Fruit fly (Drosophila melanogaster) whole organism: Measurements from ENCODE around the gene Axs.

Experiments used
- CG8478 ChIP-seq: fragments of >200 bp; optimal IDR thresholded peaks from 2 replicates; lab custom pipeline; 2018; ENCODE audit warnings: inconsistent platforms
- Dll ChIP-seq: fragments of >200 bp; optimal IDR thresholded peaks from 2 replicates; lab custom pipeline; 2017
- EcR ChIP-seq, 2 experiments: fragments of >200 bp; optimal IDR thresholded peaks; 2 replicates each; lab custom pipeline; 2017; ENCODE audit warnings: missing biosample characterization in 2 of 2, missing genetic modification characterization in 2 of 2, missing genetic modification reagents in 2 of 2
- pan ChIP-seq: fragments of >200 bp; optimal IDR thresholded peaks from 2 replicates; lab custom pipeline; 2017
- psq ChIP-seq: fragments of >200 bp; optimal IDR thresholded peaks from 2 replicates; lab custom pipeline; 2017
- usp ChIP-seq: fragments of >200 bp; optimal IDR thresholded peaks from 2 replicates; lab custom pipeline; 2017; ENCODE audit warnings: missing biosample characterization, missing genetic modification characterization, mixed read lengths

The Axs gene

DNA sequence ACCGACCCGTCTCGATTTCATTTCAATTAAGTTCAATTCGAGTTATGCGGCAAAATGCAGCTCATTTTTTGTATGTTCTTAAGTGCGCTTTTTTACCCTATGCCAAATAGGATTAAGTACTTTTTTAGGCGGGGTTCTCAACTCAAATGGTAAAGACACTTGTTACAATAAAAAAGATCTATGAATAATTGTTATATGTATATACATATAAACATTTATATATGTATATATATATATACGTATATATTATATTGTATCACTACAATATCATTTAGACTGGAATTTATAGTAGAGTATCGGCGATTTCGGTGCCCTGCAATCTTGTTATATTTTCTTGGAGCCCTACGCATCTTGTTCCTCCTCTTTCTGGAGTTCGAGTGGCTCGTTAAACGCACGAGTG lies 6.3 kb upstream of the Axs start:
- no peak for TF ChIP-seq Dll (lab: Kevin White, UChicago)

DNA sequence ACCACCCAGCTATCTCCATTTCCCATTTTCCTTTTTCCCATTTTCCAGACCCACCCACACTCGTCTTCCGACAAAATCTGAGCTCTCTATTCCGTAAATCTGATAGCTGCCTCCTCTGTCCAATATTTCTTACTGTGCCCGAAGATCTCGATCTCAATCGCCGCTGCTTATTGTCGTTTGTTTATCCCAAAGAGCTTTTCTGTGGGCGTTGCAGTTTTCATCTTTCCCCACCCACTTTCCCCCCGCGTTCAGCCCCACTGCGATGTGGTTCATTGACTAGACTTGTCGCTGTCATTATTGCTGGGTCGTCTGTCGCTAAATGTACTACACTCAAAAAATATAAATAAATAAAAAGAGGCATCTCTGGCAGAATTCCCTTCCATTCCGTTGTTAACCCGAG lies 5.6 kb upstream of the Axs start:
- no peak for TF ChIP-seq psq (lab: Kevin White, UChicago)
- TF ChIP-seq Dll (lab: Kevin White, UChicago): no peak
- TF ChIP-seq EcR (GFP tag; optimal IDR thresholded peaks at IDR 0.05; lab: Kevin White, UChicago): no peak
- no peak for TF ChIP-seq pan (lab: Kevin White, UChicago)
- TF ChIP-seq usp (GFP tag; lab: Kevin White, UChicago): no peak
- TF ChIP-seq CG8478 (lab: Kevin White, UChicago): no peak

DNA sequence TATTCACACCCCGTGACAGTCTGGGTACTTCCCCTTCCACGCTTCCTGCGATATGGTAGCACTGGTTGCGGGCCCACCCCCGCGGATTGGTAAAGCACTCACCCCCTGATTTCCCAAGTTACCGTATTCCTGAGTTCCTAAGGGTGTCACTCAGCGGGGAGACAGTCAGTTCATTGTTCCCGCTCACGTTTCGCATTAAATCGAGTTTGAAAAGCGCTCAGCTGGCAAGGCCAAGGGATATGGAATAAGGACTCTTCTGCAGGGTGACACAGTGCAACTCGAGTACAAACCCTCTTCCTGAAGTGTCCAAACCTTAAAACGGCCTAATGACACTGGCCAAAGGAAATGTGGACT lies 4.4 kb upstream of the Axs start:
- TF ChIP-seq pan (lab: Kevin White, UChicago): no peak
- no peak for TF ChIP-seq Dll (lab: Kevin White, UChicago)
- no peak for TF ChIP-seq psq (lab: Kevin White, UChicago)
- TF ChIP-seq usp (GFP tag; lab: Kevin White, UChicago): no peak
- TF ChIP-seq EcR (GFP tag; optimal IDR thresholded peaks at IDR 0.05; lab: Kevin White, UChicago): no peak

DNA sequence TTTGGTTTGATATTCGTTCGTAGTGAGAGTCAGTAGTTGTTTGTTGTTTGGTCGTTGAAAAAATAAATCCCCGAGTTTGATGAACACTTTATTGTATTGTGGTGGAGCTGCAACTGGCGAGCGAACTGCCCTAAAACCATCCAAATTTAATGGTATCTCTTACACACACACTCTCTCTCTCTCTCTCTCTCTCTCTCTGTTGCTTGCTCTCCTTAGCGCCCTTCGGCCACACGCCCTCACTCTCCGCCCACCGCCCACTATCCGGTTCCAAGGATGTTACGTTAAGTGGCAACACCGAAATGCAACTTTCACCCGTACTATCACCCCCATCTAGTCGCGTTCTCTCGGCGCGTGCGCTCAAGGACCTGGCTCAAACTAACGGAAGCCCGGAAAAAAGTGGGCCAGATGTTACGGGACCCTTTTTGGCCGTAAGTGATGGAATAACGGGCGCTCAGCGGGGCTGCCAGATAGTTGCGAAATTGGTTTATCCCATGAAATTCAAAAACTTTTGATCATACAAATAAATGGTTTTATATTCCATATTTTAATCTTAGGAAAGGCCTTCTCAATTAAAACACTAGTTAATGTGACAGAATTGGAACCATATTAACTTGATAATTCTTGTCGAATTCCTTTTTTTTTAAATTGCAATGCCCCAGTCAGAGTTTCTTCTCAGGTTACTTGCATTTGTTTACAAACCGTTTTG lies 3.9 kb upstream of the Axs start:
- TF ChIP-seq Dll (lab: Kevin White, UChicago): no peak
- no peak for TF ChIP-seq psq (lab: Kevin White, UChicago)
- TF ChIP-seq pan (lab: Kevin White, UChicago): no peak
- no peak for TF ChIP-seq EcR (GFP tag; optimal IDR thresholded peaks at IDR 0.05; lab: Kevin White, UChicago)
- TF ChIP-seq usp (GFP tag; lab: Kevin White, UChicago): no peak
- TF ChIP-seq CG8478 (lab: Kevin White, UChicago): no peak

DNA sequence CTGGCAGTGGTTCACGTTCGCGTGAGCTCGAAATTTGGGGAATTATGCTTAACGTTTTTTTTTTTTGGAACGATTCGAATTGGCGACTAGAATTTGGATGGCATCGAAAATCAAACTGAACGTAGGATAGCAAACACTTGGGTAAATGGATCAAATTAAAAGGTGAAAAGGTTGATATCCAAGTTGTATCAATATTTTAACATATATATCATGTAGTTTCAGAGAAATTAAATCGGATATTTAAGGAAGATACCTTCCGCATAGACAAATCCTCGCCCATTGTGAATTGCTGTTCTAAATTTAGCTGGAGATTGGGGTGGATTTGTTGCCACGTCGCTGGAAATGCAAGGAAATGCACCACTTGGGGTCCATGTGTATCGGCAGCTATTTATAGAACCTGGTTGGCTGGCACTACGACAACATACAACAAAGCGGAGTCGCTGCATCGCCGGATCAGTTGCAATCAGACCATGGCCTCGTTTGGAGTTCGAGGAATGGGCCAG lies 4.8 kb downstream of the Axs start, which contains the start of the genes CG13010 and sing:
CG13010 (minus strand) TSS at position 101 of the 503 bp plus-strand sequence.
sing (plus strand) TSS at position 453 of the 503 bp plus-strand sequence.
- TF ChIP-seq psq (lab: Kevin White, UChicago) (no peak), pan (lab: Kevin White, UChicago) (no peak)

DNA sequence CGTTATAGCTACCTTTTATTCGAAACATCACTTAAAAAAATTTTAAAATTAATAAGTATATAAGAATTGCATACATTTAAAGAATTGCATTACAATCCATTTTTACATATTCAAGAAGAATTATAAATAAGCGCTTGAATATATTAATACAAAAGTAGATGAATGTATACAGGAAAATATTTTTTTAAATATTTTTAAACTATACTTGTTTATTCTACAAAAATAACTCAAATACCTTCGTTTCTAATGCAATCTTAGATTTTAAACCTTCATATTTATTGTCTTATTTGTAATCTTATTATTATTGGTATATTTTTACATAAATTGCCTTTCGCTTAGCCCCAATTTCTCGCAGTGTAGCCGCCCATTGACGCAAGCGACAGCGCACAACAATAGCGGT lies 6.5 kb downstream of the Axs start:
- TF ChIP-seq pan (lab: Kevin White, UChicago): no peak
- TF ChIP-seq Dll (lab: Kevin White, UChicago): no peak

DNA sequence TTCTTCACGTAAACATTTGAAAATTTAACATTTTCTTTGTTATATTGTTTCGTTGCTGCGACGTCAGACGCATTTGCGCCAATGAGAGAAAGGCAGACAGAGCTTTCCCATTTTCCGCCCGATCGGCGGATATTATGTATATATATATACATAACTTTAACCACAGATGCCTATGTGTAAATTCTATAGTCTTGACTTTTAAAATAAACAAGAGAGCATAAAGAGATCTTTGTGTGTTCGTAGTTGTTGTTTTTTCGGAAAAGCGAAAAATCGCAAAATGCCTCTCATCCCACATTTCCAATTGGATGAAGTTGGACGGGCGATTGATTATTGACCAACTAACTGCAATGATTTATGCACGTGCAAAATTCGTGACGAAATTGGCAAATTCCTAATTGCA lies 7.0 kb downstream of the Axs start, which contains the start of gene CG13012:
CG13012 (minus strand) TSS at position 101 of the 400 bp plus-strand sequence.
- TF ChIP-seq pan (lab: Kevin White, UChicago): no peak
- no peak for TF ChIP-seq EcR (GFP tag; optimal IDR thresholded peaks at IDR 0.05; lab: Kevin White, UChicago)
- no peak for TF ChIP-seq Dll (lab: Kevin White, UChicago)
- no peak for TF ChIP-seq usp (GFP tag; lab: Kevin White, UChicago)
- no peak for TF ChIP-seq psq (lab: Kevin White, UChicago)
- TF ChIP-seq CG8478 (lab: Kevin White, UChicago): no peak

DNA sequence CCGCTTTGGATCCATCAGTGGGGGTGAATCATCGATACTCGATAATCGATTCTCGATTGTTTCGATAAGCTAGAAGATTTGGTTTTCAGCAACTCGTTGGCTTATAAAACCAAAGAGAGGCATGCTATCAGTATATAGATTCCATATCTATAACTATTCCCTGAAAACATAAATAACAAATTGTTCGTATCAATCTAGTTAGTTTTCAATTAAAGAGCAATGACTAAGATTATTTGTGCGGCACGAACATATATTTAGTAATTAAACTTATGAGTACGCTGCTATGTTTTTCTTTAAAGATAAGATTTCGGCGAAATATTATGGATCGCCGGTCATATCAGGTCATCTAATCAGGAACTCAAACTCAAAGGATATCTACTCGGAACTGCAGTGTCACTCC lies 9.2 kb downstream of the Axs start:
- TF ChIP-seq EcR (GFP tag; optimal IDR thresholded peaks at IDR 0.05; lab: Kevin White, UChicago): no peak
- TF ChIP-seq CG8478 (lab: Kevin White, UChicago): no peak
- no peak for TF ChIP-seq usp (GFP tag; lab: Kevin White, UChicago)
- TF ChIP-seq pan (lab: Kevin White, UChicago): no peak
- no peak for TF ChIP-seq Dll (lab: Kevin White, UChicago)
- TF ChIP-seq psq (lab: Kevin White, UChicago): no peak

DNA sequence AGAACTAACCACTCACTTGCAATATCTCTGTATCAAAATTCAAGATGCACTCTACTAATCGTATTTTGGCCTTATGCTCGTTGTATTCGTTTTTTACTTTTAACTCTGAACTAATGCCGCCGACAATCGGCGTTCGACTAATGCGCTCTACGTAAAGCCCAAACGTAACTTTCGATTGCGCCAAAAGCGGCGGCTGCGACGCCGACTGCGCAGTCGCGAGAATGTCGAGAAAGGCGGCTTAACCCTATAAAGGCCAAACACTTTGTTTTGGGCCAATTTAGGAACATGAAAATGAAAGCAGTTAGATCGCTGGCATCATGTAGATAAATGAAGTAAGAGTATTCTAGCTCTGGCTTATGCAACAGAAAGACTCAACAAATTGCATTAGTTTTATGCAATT lies 10.8 kb downstream of the Axs start:
- TF ChIP-seq psq (lab: Kevin White, UChicago): no peak
- no peak for TF ChIP-seq EcR (GFP tag; optimal IDR thresholded peaks at IDR 0.05; lab: Kevin White, UChicago)
- TF ChIP-seq pan (lab: Kevin White, UChicago): no peak
- no peak for TF ChIP-seq CG8478 (lab: Kevin White, UChicago)
- TF ChIP-seq usp (GFP tag; lab: Kevin White, UChicago): no peak

DNA sequence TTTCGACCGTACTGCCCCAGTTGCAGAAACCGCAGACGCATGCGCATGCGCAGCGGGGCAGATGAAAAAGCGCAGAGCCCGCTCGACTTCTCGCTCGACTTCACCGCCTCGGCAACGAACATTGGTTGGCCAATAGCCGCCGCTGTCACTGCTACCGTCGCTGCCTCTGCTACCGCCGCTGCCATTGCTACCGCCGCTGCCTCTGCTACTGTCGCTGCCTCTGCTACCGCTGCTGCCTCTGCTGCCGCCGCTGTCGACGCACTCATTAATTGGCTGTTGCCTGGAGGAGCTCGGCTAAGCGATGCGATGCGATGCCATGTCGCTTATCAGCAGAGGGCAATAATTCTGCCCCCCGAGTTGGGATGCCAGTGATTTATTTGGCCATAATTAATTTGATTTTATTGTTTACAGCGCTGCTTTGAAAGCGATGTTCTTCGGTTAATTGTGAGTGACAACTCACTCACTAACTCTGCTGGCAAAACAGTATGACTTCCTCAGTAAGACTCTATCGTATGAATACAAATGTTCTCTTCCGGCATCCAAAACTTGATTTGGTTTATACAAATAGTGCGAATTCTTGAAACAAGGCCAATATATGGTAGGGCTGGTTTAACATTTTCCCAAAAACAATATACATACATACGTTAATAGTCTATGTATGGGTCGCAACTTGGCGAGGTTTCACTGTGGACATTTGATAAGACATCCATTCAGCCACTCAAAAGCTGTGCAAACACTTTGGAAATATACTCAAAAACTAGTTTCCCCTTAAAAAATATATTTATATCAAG lies 12.8 kb downstream of the Axs start:
- TF ChIP-seq CG8478 (lab: Kevin White, UChicago) (no peak), pan (lab: Kevin White, UChicago) (no peak), psq (lab: Kevin White, UChicago) (no peak), usp (GFP tag; lab: Kevin White, UChicago) (no peak), EcR (GFP tag; optimal IDR thresholded peaks at IDR 0.05; lab: Kevin White, UChicago) (no peak), Dll (lab: Kevin White, UChicago) (no peak)

DNA sequence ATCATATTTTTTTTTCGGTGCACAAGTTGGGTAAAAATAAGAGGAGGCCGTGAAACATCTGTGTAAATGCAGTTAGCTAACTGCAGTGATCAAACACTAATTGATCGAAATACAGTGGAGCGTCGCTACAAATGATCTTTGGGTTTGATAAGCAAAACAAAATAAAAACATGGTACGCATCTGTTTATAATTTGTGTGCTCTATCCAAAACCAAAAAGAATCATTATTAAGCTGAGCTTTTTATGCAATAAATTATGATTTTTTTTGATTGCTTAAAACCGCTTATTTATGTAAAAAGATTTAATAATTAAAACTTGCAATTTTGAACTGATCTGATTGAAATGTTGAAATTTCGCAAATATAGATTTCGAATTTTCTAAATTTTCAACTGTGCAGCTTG lies 13.4 kb downstream of the Axs start:
- TF ChIP-seq pan (lab: Kevin White, UChicago) (no peak), psq (lab: Kevin White, UChicago) (no peak), Dll (lab: Kevin White, UChicago) (no peak), usp (GFP tag; lab: Kevin White, UChicago) (no peak), EcR (GFP tag; optimal IDR thresholded peaks at IDR 0.05; lab: Kevin White, UChicago) (no peak)

DNA sequence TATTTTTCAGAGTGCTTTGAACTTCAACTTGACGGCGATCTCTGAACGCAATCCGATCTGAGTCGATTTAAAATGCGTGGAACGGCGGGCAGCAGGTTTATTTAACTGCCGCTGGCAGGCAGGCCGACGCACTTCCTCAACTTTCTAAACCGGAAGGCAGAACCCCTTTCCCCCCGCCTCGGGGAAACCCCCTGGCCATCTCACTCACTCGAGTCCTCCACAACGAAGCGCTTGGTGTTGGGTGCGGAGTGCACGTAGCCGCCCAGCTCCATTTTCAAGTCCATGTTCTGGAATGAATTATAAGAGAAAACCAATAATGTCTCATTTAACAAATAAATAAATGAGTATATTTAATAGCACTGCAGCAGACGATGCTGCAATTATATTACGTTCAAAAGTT lies 13.8 kb downstream of the Axs start:
- TF ChIP-seq CG8478 (lab: Kevin White, UChicago): no peak
- no peak for TF ChIP-seq pan (lab: Kevin White, UChicago)
- no peak for TF ChIP-seq Dll (lab: Kevin White, UChicago)
